Fruit fly (Drosophila melanogaster): Measurements from ENCODE around the gene Nepl8.

Gene Nepl8

dm6 chr2L:16530809-16531208 is 42.9 kb downstream of the Nepl8 start (continued):
- TF ChIP-seq so (GFP tag; IDR thresholded peaks at IDR 0.05) (no peak), CG4404 (GFP tag; IDR thresholded peaks at IDR 0.05) (no peak), insv (GFP tag; optimal IDR thresholded peaks at IDR 0.05) (no peak), zfh1 (GFP tag; IDR thresholded peaks at IDR 0.05) (no peak), Adf1 (GFP tag; IDR thresholded peaks at IDR 0.05) (0 out of 2 replicates have a peak, but pooled peaks have one; percentile 10), Six4 (GFP tag; optimal IDR thresholded peaks at IDR 0.05) (no peak), rib (GFP tag; IDR thresholded peaks at IDR 0.05) (no peak), CG6254 (GFP tag; optimal IDR thresholded peaks at IDR 0.05) (no peak), BEAF-32 (GFP tag; optimal IDR thresholded peaks at IDR 0.05) (no peak), Atf3 (GFP tag; optimal IDR thresholded peaks at IDR 0.05) (no peak), dmrt99B (tag; optimal IDR thresholded peaks at IDR 0.05) (peak; percentile 25), CG33557 (GFP tag; optimal IDR thresholded peaks at IDR 0.05) (no peak), sens (GFP tag) (peak; percentile 89), scrt (GFP tag; optimal IDR thresholded peaks at IDR 0.05) (no peak), Hsf (GFP tag; optimal IDR thresholded peaks at IDR 0.05) (no peak), cad (GFP tag; optimal IDR thresholded peaks at IDR 0.05) (no peak), CG14667 (GFP tag; IDR thresholded peaks at IDR 0.05) (no peak), maf-S (GFP tag; optimal IDR thresholded peaks at IDR 0.05) (no peak), Gug (GFP tag; IDR thresholded peaks at IDR 0.05) (no peak), CG8388 (GFP tag; optimal IDR thresholded peaks at IDR 0.05) (no peak), Hand (GFP tag; optimal IDR thresholded peaks at IDR 0.05) (no peak), danr (GFP tag; IDR thresholded peaks at IDR 0.05) (no peak), mld (GFP tag; IDR thresholded peaks at IDR 0.05; ENCODE audit: partially characterized antibody) (no peak), Lpt (GFP tag; optimal IDR thresholded peaks at IDR 0.05) (no peak), CG3995 (GFP tag; optimal IDR thresholded peaks at IDR 0.05) (no peak), CG15601 (tag; optimal IDR thresholded peaks at IDR 0.05) (no peak), CG12236 (GFP tag; optimal IDR thresholded peaks at IDR 0.05) (no peak), CG2678 (tag; optimal IDR thresholded peaks at IDR 0.05) (peak; percentile 29), CG32767 (GFP tag; IDR thresholded peaks at IDR 0.05) (no peak), emc (GFP tag; optimal IDR thresholded peaks at IDR 0.05) (no peak), CG2129 (GFP tag; IDR thresholded peaks at IDR 0.05; ENCODE audit: partially characterized antibody) (no peak), crc (GFP tag; optimal IDR thresholded peaks at IDR 0.05) (peak; percentile 10), vvl (GFP tag; IDR thresholded peaks at IDR 0.05) (no peak), Max (GFP tag; optimal IDR thresholded peaks at IDR 0.05) (no peak), CG16779 (GFP tag; IDR thresholded peaks at IDR 0.05) (no peak), Ssrp (tag; optimal IDR thresholded peaks at IDR 0.05) (no peak), CG9876 (GFP tag; optimal IDR thresholded peaks at IDR 0.05) (no peak), ham (GFP tag; IDR thresholded peaks at IDR 0.05) (no peak), CG10431 (GFP tag; optimal IDR thresholded peaks at IDR 0.05) (no peak), Vsx1 (GFP tag; optimal IDR thresholded peaks at IDR 0.05) (no peak), pum (GFP tag; optimal IDR thresholded peaks at IDR 0.05) (no peak), dpn (GFP tag; optimal IDR thresholded peaks at IDR 0.05) (no peak), CG32772 (GFP tag; IDR thresholded peaks at IDR 0.05) (peak; percentile 39), disco-r (GFP tag; optimal IDR thresholded peaks at IDR 0.05) (no peak), CG6175 (GFP tag; IDR thresholded peaks at IDR 0.05) (no peak), ewg (GFP tag; optimal IDR thresholded peaks at IDR 0.05) (peak; percentile 13), nmo (GFP tag; optimal IDR thresholded peaks at IDR 0.05) (no peak), grau (tag; optimal IDR thresholded peaks at IDR 0.05) (no peak), CG12744 (GFP tag; optimal IDR thresholded peaks at IDR 0.05) (no peak), CG1233 (GFP tag; optimal IDR thresholded peaks at IDR 0.05) (no peak), NC2α (GFP tag; optimal IDR thresholded peaks at IDR 0.05) (no peak), hb (GFP tag; IDR thresholded peaks at IDR 0.05; ENCODE audit: partially characterized antibody) (no peak), CG10979 (tag; optimal IDR thresholded peaks at IDR 0.05) (no peak)

Measured in whole organism, embryonic.